Worm (Caenorhabditis elegans) whole organism, midembryonic: ENCODE measurements around the gene nol-9.
"Not testable (repeated sequence)": the region's sequence is repeated elsewhere in the genome, so short reads cannot be mapped to it uniquely, and the experiment has no call there.

ENCODE experiments used
- T22C8.4 ChIP-seq: fragments of 200-800 bp; sonication (Bioruptor generic); IDR thresholded peaks from 2 replicates; pipeline ENCODE4 v1.3.6; 2022; ENCODE audit warnings: missing genetic modification characterization, missing compliant biosample characterization
- tab-1 ChIP-seq: fragments of 200-800 bp; sonication (Bioruptor generic); IDR thresholded peaks from 2 replicates; pipeline ENCODE4 v1.3.6; 2022; ENCODE audit warnings: missing genetic modification characterization, missing compliant biosample characterization

ce11 chrIV:13464620-13465019 lies 42.3 kb downstream of the nol-9 start:
- not testable (repeated sequence) for TF ChIP-seq T22C8.4 (GFP tag; lab: Robert Waterston, UW); tab-1
